Fruit fly (Drosophila melanogaster) whole organism, embryonic: ENCODE measurements around the gene Elba3.
A peak's percentile ranks its signal among the peaks of the same experiment; 100 is the strongest.

Source experiments
- B-H1 ChIP-seq: fragments of 200-800 bp; sonication (Bioruptor generic); IDR thresholded peaks from 3 replicates; pipeline ENCODE4 v1.3.6; 2022; ENCODE audit warnings: missing biosample characterization, missing genetic modification characterization
- CG10431 ChIP-seq: fragments of 200-800 bp; sonication (Bioruptor generic); optimal IDR thresholded peaks from 3 replicates; lab custom pipeline; 2018; ENCODE audit warnings: missing biosample characterization, mild to moderate bottlenecking, missing genetic modification characterization
- CG12104 ChIP-seq: fragments of 200-800 bp; sonication (Bioruptor generic); optimal IDR thresholded peaks from 3 replicates; lab custom pipeline; 2016; ENCODE audit warnings: missing biosample characterization, missing genetic modification characterization
- CG12942 ChIP-seq: fragments of 200-800 bp; sonication (Bioruptor generic); optimal IDR thresholded peaks from 3 replicates; lab custom pipeline; 2016; ENCODE audit warnings: missing biosample characterization, missing genetic modification characterization
- CG13775 ChIP-seq: fragments of 200-800 bp; sonication (Bioruptor generic); optimal IDR thresholded peaks from 3 replicates; lab custom pipeline; 2017; ENCODE audit warnings: missing biosample characterization, mild to moderate bottlenecking, missing genetic modification characterization
- CG14860 ChIP-seq: fragments of 200-800 bp; sonication (Bioruptor generic); IDR thresholded peaks from 3 replicates; pipeline ENCODE4 v1.3.6; 2022; ENCODE audit warnings: missing biosample characterization, missing genetic modification characterization; ENCODE audit not compliant: partially characterized antibody
- CG15696 ChIP-seq: fragments of 200-800 bp; sonication (Bioruptor generic); optimal IDR thresholded peaks from 2 replicates; lab custom pipeline; 2019; ENCODE audit warnings: missing biosample characterization, mild to moderate bottlenecking, missing genetic modification characterization, moderate library complexity
- CG17912 ChIP-seq: fragments of 200-800 bp; sonication (Bioruptor generic); optimal IDR thresholded peaks from 2 replicates; lab custom pipeline; 2018; ENCODE audit warnings: missing biosample characterization, mild to moderate bottlenecking, missing genetic modification characterization
- CG18011 ChIP-seq: fragments of 200-800 bp; sonication (Bioruptor generic); optimal IDR thresholded peaks from 2 replicates; lab custom pipeline; 2017; ENCODE audit warnings: missing biosample characterization, missing genetic modification characterization, mild to moderate bottlenecking, moderate library complexity, missing genotype
- CG18262 ChIP-seq: fragments of 200-800 bp; optimal IDR thresholded peaks from 3 replicates; lab custom pipeline; 2019; ENCODE audit warnings: missing biosample characterization, mild to moderate bottlenecking, missing genetic modification characterization, moderate library complexity
- CG2116 ChIP-seq: fragments of 200-800 bp; sonication (Bioruptor generic); optimal IDR thresholded peaks from 3 replicates; lab custom pipeline; 2018; ENCODE audit warnings: missing biosample characterization, mild to moderate bottlenecking, missing genetic modification characterization
- CG2712 ChIP-seq: fragments of 200-800 bp; optimal IDR thresholded peaks from 3 replicates; lab custom pipeline; 2019; ENCODE audit warnings: missing biosample characterization, mild to moderate bottlenecking, missing genetic modification characterization, moderate library complexity
- CG32772 ChIP-seq: fragments of 200-800 bp; sonication (Bioruptor generic); IDR thresholded peaks from 2 replicates; pipeline ENCODE4 v1.3.6; 2022; ENCODE audit warnings: missing biosample characterization, missing genetic modification characterization
- CG3726 ChIP-seq: fragments of 200-800 bp; sonication (Bioruptor generic); IDR thresholded peaks from 3 replicates; pipeline ENCODE4, ENCODE4 v1.3.6; 2022; ENCODE audit warnings: missing biosample characterization, missing genetic modification characterization
- CG4424 ChIP-seq: fragments of 200-800 bp; sonication (Bioruptor generic); optimal IDR thresholded peaks from 3 replicates; lab custom pipeline; 2016; ENCODE audit warnings: missing biosample characterization, missing genetic modification characterization
- CG4617 ChIP-seq: fragments of 200-800 bp; sonication (Bioruptor generic); optimal IDR thresholded peaks from 3 replicates; lab custom pipeline; 2016; ENCODE audit warnings: missing biosample characterization, missing genetic modification characterization, borderline replicate concordance
- CG6689 ChIP-seq: fragments of 200-800 bp; sonication (Bioruptor generic); IDR thresholded peaks from 2 replicates; pipeline ENCODE4 v1.3.6; 2022; ENCODE audit warnings: missing biosample characterization, missing genetic modification characterization
- CG6791 ChIP-seq: fragments of 200-800 bp; sonication (Bioruptor generic); IDR thresholded peaks from 3 replicates; pipeline ENCODE4 v1.3.6; 2022; ENCODE audit warnings: missing biosample characterization, missing genetic modification characterization; ENCODE audit not compliant: partially characterized antibody
- CG6854 ChIP-seq: fragments of 200-800 bp; sonication (Bioruptor generic); optimal IDR thresholded peaks from 3 replicates; lab custom pipeline; 2017; ENCODE audit warnings: missing biosample characterization, mild to moderate bottlenecking, missing genetic modification characterization
- CG7372 ChIP-seq: fragments of 200-800 bp; sonication (Bioruptor generic); IDR thresholded peaks from 2 replicates; pipeline ENCODE4 v1.3.6; 2022; ENCODE audit warnings: missing biosample characterization, missing genetic modification characterization
- CG7556 ChIP-seq: fragments of 200-800 bp; sonication (Bioruptor generic); optimal IDR thresholded peaks from 2 replicates; lab custom pipeline; 2017; ENCODE audit warnings: missing biosample characterization, mild to moderate bottlenecking, missing genetic modification characterization
- CG9437 ChIP-seq: fragments of 200-800 bp; sonication (Bioruptor generic); optimal IDR thresholded peaks from 2 replicates; lab custom pipeline; 2018; ENCODE audit warnings: missing biosample characterization, mild to moderate bottlenecking, missing genetic modification characterization
- CG9609 ChIP-seq: fragments of 200-800 bp; sonication (Bioruptor generic); optimal IDR thresholded peaks from 3 replicates; lab custom pipeline; 2016; ENCODE audit warnings: missing biosample characterization, missing genetic modification characterization
- CTCF ChIP-seq: fragments of 200-800 bp; sonication (Bioruptor generic); optimal IDR thresholded peaks from 2 replicates; lab custom pipeline; 2017; ENCODE audit warnings: missing biosample characterization, mild to moderate bottlenecking, missing genetic modification characterization, moderate library complexity
- D19B ChIP-seq: fragments of 200-800 bp; sonication (Bioruptor generic); optimal IDR thresholded peaks from 2 replicates; lab custom pipeline; 2017; ENCODE audit warnings: missing biosample characterization, mild to moderate bottlenecking, missing genetic modification characterization
- Dad ChIP-seq: fragments of 200-800 bp; sonication (Bioruptor generic); optimal IDR thresholded peaks from 3 replicates; lab custom pipeline; 2016; ENCODE audit warnings: missing biosample characterization, missing genetic modification characterization
- Doc2 ChIP-seq: fragments of 200-800 bp; sonication (Bioruptor generic); IDR thresholded peaks from 2 replicates; pipeline ENCODE4 v1.3.6; 2022; ENCODE audit warnings: missing biosample characterization, missing genetic modification characterization
- Dp ChIP-seq: fragments of 200-800 bp; sonication (Bioruptor generic); optimal IDR thresholded peaks from 2 replicates; lab custom pipeline; 2018; ENCODE audit warnings: missing biosample characterization, mild to moderate bottlenecking, missing genetic modification characterization, moderate library complexity
- Ets65A ChIP-seq: fragments of 200-800 bp; sonication (Bioruptor generic); peaks from one replicate; lab custom pipeline; 2016; ENCODE audit warnings: missing biosample characterization, missing genetic modification characterization
- HLH54F ChIP-seq: fragments of 200-800 bp; sonication (Bioruptor generic); optimal IDR thresholded peaks from 3 replicates; lab custom pipeline; 2016; ENCODE audit warnings: missing biosample characterization, missing genetic modification characterization
- Hr3 ChIP-seq: fragments of 200-800 bp; sonication (Bioruptor generic); optimal IDR thresholded peaks from 3 replicates; lab custom pipeline; 2016; ENCODE audit warnings: missing biosample characterization, missing genetic modification characterization
- Nf-YA ChIP-seq: fragments of 200-800 bp; sonication (Bioruptor generic); IDR thresholded peaks from 2 replicates; pipeline ENCODE4 v1.3.6; 2022; ENCODE audit warnings: missing biosample characterization, missing genetic modification characterization
- NfI ChIP-seq: fragments of 200-800 bp; sonication (Bioruptor generic); optimal IDR thresholded peaks from 3 replicates; lab custom pipeline; 2018; ENCODE audit warnings: missing biosample characterization, mild to moderate bottlenecking, missing genetic modification characterization, moderate library complexity
- Scr ChIP-seq: fragments of 200-800 bp; sonication (Bioruptor generic); IDR thresholded peaks from 2 replicates; pipeline ENCODE4 v1.3.6; 2022; ENCODE audit warnings: missing biosample characterization, missing genetic modification characterization; ENCODE audit not compliant: partially characterized antibody
- Spps ChIP-seq: fragments of 200-800 bp; sonication (Bioruptor generic); optimal IDR thresholded peaks from 2 replicates; lab custom pipeline; 2018; ENCODE audit warnings: missing biosample characterization, mild to moderate bottlenecking, missing genetic modification characterization
- Ssrp ChIP-seq: fragments of 200-800 bp; sonication (Bioruptor generic); optimal IDR thresholded peaks from 2 replicates; lab custom pipeline; 2018; ENCODE audit warnings: missing biosample characterization, mild to moderate bottlenecking, missing genetic modification characterization, moderate library complexity
- amos ChIP-seq: fragments of 200-800 bp; sonication (Bioruptor generic); IDR thresholded peaks from 2 replicates; pipeline ENCODE4 v1.3.6; 2022; ENCODE audit warnings: missing biosample characterization, missing genetic modification characterization; ENCODE audit not compliant: partially characterized antibody
- ara ChIP-seq: fragments of 200-800 bp; sonication (Bioruptor generic); IDR thresholded peaks from 2 replicates; pipeline ENCODE4 v1.3.6; 2022; ENCODE audit warnings: missing biosample characterization, missing genetic modification characterization
- chm ChIP-seq: fragments of 200-800 bp; sonication (Bioruptor generic); IDR thresholded peaks from 2 replicates; pipeline ENCODE4 v1.3.6; 2022; ENCODE audit warnings: missing biosample characterization, missing genetic modification characterization
- croc ChIP-seq: fragments of 200-800 bp; sonication (Bioruptor generic); conservative IDR thresholded peaks from 3 replicates; pipeline ENCODE4 v1.3.6; 2022; ENCODE audit warnings: missing biosample characterization, missing genetic modification characterization
- exex ChIP-seq: fragments of 200-800 bp; sonication (Bioruptor generic); optimal IDR thresholded peaks from 4 replicates; lab custom pipeline; 2018; ENCODE audit warnings: missing biosample characterization, mild to moderate bottlenecking, missing genetic modification characterization, moderate library complexity
- knrl ChIP-seq: fragments of 200-800 bp; sonication (Bioruptor generic); IDR thresholded peaks from 3 replicates; pipeline ENCODE4 v1.3.6; 2022; ENCODE audit warnings: missing biosample characterization, missing genetic modification characterization; ENCODE audit not compliant: partially characterized antibody
- pita ChIP-seq: fragments of 200-800 bp; sonication (Bioruptor generic); optimal IDR thresholded peaks from 2 replicates; lab custom pipeline; 2017; ENCODE audit warnings: missing biosample characterization, mild to moderate bottlenecking, missing genetic modification characterization
- sens ChIP-seq: fragments of 200-800 bp; sonication (Bioruptor generic); peaks from one replicate; lab custom pipeline; 2016; ENCODE audit warnings: missing biosample characterization, missing genetic modification characterization
- slbo ChIP-seq: fragments of 200-800 bp; sonication (Bioruptor generic); IDR thresholded peaks from 2 replicates; pipeline ENCODE4 v1.3.6; 2022; ENCODE audit warnings: missing biosample characterization, missing genetic modification characterization
- slou ChIP-seq: fragments of 200-800 bp; sonication (Bioruptor generic); optimal IDR thresholded peaks from 3 replicates; lab custom pipeline; 2016; ENCODE audit warnings: missing biosample characterization, missing genetic modification characterization
- stwl ChIP-seq: fragments of 200-800 bp; sonication (Bioruptor generic); optimal IDR thresholded peaks from 3 replicates; lab custom pipeline; 2018; ENCODE audit warnings: missing biosample characterization, mild to moderate bottlenecking, missing genetic modification characterization, moderate library complexity
- sug ChIP-seq: fragments of 200-800 bp; optimal IDR thresholded peaks from 2 replicates; lab custom pipeline; 2019; ENCODE audit warnings: missing biosample characterization, mild to moderate bottlenecking, missing genetic modification characterization, moderate library complexity
- unc-4 ChIP-seq: fragments of 200-800 bp; sonication (Bioruptor generic); IDR thresholded peaks from 2 replicates; pipeline ENCODE4 v1.3.6; 2022; ENCODE audit warnings: missing biosample characterization, missing genetic modification characterization; ENCODE audit not compliant: partially characterized antibody
- vvl ChIP-seq: fragments of 200-800 bp; sonication (Bioruptor generic); IDR thresholded peaks from 2 replicates; pipeline ENCODE4 v1.3.6; 2022; ENCODE audit warnings: missing biosample characterization, missing genetic modification characterization
- zen2 ChIP-seq: fragments of 200-800 bp; sonication (Bioruptor generic); IDR thresholded peaks from 3 replicates; pipeline ENCODE4 v1.3.6; 2022; ENCODE audit warnings: missing biosample characterization, missing genetic modification characterization; ENCODE audit not compliant: partially characterized antibody

Elba3 gene

dm6 chr2L:4701385-4701784 is 14.1 kb downstream of the Elba3 start, which contains the start of gene Taf12L:
Taf12L (minus strand) TSS chr2L:4701485.
- TF ChIP-seq CG6689 (no peak), Nf-YA (GFP tag; lab: Robert Waterston, UW) (no peak), CG18262 (tag; lab: Kevin White, UChicago) (no peak), unc-4 (GFP tag; lab: Robert Waterston, UW) (no peak), CG18011 (GFP tag; lab: Kevin White, UChicago) (no peak), CG9609 (GFP tag; lab: Kevin White, UChicago) (no peak), CG4617 (no peak), Hr3 (GFP tag; lab: Kevin White, UChicago) (no peak), CG4424 (GFP tag; lab: Kevin White, UChicago) (no peak), B-H1 (GFP tag; lab: Robert Waterston, UW) (no peak), CG17912 (GFP tag; lab: Kevin White, UChicago) (no peak), CG7556 (GFP tag; lab: Kevin White, UChicago) (no peak), Doc2 (GFP tag; lab: Robert Waterston, UW) (no peak), CG13775 (GFP tag; lab: Kevin White, UChicago) (no peak), CG9437 (GFP tag; lab: Kevin White, UChicago) (no peak), sens (GFP tag; lab: Kevin White, UChicago) (no peak)

- TF ChIP-seq exex (tag; lab: Kevin White, UChicago) (no peak), Dp (peak; percentile 33), NfI (GFP tag; lab: Kevin White, UChicago) (no peak), CG12104 (no peak), slou (GFP tag; lab: Kevin White, UChicago) (peak; percentile 8), zen2 (GFP tag; lab: Robert Waterston, UW) (no peak), CG6854 (GFP tag; lab: Kevin White, UChicago) (no peak), slbo (GFP tag; lab: Robert Waterston, UW) (no peak), croc (GFP tag; lab: Robert Waterston, UW) (no peak), CG18011 (GFP tag; lab: Kevin White, UChicago) (peak; percentile 97), Ssrp (tag; lab: Kevin White, UChicago) (no peak), amos (GFP tag; lab: Robert Waterston, UW) (peak; percentile 22; the same call in 1 of the 2 replicates), Ets65A (GFP tag; lab: Kevin White, UChicago) (peak; percentile 64), Spps (tag; lab: Kevin White, UChicago) (no peak), Scr (GFP tag; lab: Robert Waterston, UW) (no peak), CG14860 (0 out of 3 replicates have a peak, but pooled peaks have one; percentile 12), CG12942 (GFP tag; lab: Kevin White, UChicago) (no peak), CG2712 (tag; lab: Kevin White, UChicago) (no peak), CG10431 (no peak), D19B (no peak), ara (GFP tag; lab: Robert Waterston, UW) (0 out of 2 replicates have a peak, but pooled peaks have one; percentile 12), CG7372 (no peak), sug (no peak), HLH54F (GFP tag; lab: Kevin White, UChicago) (no peak), knrl (peak; percentile 34; the same call in 2 of the 3 replicates), CTCF (GFP tag; lab: Kevin White, UChicago) (peak; percentile 84), CG6791 (GFP tag; lab: Robert Waterston, UW) (0 out of 3 replicates have a peak, but pooled peaks have one; percentile 36), vvl (GFP tag; lab: Robert Waterston, UW) (no peak), stwl (tag; lab: Kevin White, UChicago) (peak; percentile 80), pita (GFP tag; lab: Kevin White, UChicago) (peak; percentile 32), CG3726 (no peak), Dad (GFP tag; lab: Kevin White, UChicago) (no peak), CG15696 (tag; lab: Kevin White, UChicago) (no peak), CG2116 (peak; percentile 32), CG32772 (GFP tag; lab: Robert Waterston, UW) (no peak), chm (GFP tag; lab: Robert Waterston, UW) (no peak)
Measured at dm6 chr2L:4726021-4726420, 38.7 kb downstream of the Elba3 start.
